Worm (Caenorhabditis elegans) whole organism, L4/young adult: ENCODE measurements around the gene pam-1.

Experiments
- W03F9.2 ChIP-seq: fragments of 150-350 bp; optimal IDR thresholded peaks from 2 replicates; lab custom pipeline; 2014; ENCODE audit warnings: missing biosample characterization, missing genetic modification characterization
- dao-5 ChIP-seq: sonication (generic microtip); optimal IDR thresholded peaks from 2 replicates; lab custom pipeline; 2016; ENCODE audit warnings: missing genotype, missing genetic modification characterization, moderate library complexity, missing compliant biosample characterization
- him-1 ChIP-seq: sonication (generic microtip); optimal IDR thresholded peaks from 2 replicates; lab custom pipeline; 2016; ENCODE audit warnings: missing genotype, missing genetic modification reagents, missing genetic modification characterization, missing compliant biosample characterization

The pam-1 gene

DNA sequence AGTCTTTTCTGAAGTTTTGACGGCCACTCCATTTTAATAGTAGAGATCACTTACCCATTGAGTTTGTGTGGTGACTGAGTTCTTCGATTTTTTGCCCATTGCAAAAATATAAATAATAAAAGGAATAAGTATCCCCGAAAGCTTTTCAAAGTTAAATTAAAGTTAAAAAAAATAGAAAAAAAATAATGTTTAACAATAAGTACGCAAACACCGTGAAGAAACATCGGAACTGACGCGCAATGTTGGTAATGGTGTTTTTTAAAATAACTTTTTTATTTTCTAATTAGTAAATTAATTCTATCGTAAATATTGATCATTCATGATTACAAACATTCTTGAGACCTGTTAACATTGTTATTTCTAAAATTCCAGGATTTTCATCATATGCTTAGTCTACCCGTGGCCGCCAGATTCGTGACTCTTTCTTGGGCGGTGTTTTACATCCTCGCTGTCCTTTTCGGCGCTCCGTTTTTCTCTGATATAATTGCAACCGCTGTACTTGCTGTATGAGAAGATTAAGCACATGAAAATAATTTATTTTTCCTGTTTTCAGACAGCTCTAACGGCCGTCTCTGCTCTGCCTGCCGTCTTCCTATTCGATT is 5.8 kb upstream of the pam-1 start, which contains the start of the genes F49E8.7, F49E8.8 and nprl-2:
F49E8.7 (minus strand) TSS at position 101 of the 602 bp plus-strand sequence.
F49E8.8 (plus strand) TSS at position 373 of the 602 bp plus-strand sequence.
nprl-2 (plus strand) TSS at position 552 of the 602 bp plus-strand sequence.
- no peak for TF ChIP-seq W03F9.2 (tag; lab: Kevin White, UChicago)
- no peak for TF ChIP-seq dao-5
- no peak for TF ChIP-seq him-1 (tag; lab: Kevin White, UChicago)

DNA sequence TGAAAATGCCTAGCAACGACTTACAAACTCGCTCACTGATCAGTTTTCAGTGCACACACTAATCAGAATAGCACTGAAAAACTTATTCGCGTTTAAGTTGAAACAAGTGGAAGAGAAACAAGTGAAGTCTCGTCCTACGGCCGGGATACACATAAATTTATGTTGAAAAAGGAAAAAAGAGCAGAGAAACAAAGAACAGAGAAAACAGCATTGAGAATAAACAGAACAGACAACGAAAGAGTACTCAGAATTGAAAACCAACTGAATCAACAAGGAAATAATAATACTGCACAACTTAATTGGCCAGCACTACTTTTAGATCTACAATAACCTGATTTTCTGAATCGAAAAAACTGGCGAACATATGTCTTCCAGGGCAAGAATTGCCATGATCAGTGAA is 3.7 kb upstream of the pam-1 start, which contains the start of gene F49E8.6:
F49E8.6 (minus strand) TSS at position 317 of the 400 bp plus-strand sequence.
- TF ChIP-seq W03F9.2 (tag; lab: Kevin White, UChicago) (no peak), dao-5 (no peak), him-1 (tag; lab: Kevin White, UChicago) (no peak)

DNA sequence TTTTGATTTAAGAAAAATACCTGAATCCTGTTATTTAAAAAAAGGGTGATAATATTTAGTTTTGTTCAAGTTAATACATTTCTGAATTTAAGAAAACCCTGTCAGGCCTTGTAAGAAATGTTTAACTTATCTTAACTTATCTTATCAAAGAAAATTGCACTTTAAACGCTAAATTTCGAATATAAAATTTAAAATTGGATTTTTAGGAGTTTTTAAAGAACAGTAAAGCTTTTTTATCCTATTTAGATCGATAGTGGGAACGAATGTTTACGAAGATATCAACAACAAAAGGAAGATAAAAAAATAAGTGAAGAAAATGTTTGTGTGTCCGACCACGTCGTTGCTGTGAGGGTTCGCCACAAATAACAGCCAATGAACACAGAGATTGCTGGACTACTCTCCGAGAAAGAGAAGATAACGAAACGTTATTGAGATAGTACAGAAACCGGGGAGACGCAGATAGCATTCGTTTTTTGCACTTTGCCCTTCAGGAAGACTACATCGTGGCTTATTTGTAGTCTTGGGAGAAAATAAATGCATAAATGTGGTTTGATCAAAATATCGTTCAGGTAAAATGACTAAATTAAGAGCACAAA is 2.4 kb upstream of the pam-1 start, which contains the start of gene dif-1:
dif-1 (minus strand) TSS at position 51 of the 596 bp plus-strand sequence.
- no peak for TF ChIP-seq him-1 (tag; lab: Kevin White, UChicago)
- peak; percentile 52 for TF ChIP-seq W03F9.2 (tag; lab: Kevin White, UChicago)

ce11 chrIV:7552100-7552499 is 1.5 kb upstream of the pam-1 start:
- TF ChIP-seq dao-5 (no peak), him-1 (tag; lab: Kevin White, UChicago) (no peak), W03F9.2 (tag; lab: Kevin White, UChicago) (no peak)

- TF ChIP-seq W03F9.2 (tag; lab: Kevin White, UChicago) (no peak), dao-5 (no peak), him-1 (tag; lab: Kevin White, UChicago) (no peak)
Observed at ce11 chrIV:7551254-7551653, 642 bp upstream of the pam-1 start.

- TF ChIP-seq W03F9.2 (tag; lab: Kevin White, UChicago) (peak; percentile 9), him-1 (tag; lab: Kevin White, UChicago) (no peak)
Observed at ce11 chrIV:7549844-7550243, 768 bp downstream of the pam-1 start.

DNA sequence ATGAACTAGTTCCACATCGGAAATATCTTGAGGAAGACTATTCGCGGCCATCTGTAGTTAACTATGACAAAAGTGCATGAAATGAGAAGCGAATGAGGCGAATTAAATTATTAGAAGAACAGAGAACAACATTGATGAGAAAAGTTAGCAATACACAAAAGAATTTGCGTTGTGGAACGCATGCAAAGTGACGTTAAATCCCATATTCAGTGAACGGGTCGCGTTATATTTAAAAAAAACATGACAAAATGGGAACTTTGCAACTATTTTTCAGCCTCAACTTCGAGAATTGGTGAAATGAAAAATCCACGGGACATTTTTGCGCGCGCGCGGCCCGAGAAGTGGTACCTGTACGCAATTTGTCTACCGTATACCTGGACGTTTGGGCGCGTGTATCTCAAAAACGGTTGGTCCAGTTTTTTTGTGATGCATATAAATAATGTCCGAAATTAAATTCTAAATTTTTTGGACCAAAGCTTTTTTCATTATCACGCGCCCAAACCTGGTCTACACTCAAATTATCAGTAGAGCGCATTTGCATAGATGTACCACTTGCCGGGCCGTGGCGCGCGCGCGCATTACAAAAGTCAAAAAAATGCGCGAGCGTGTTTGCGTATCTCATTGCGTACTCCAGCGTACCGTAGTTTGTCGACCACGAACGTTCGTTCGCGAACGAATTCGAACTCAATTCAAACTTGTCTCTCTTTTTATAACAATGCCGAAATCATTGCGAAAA is 2.6 kb downstream of the pam-1 start, which contains the start of the genes cdd-2 and oef-1:
cdd-2 (minus strand) TSS at position 51 of the 736 bp plus-strand sequence.
oef-1 (plus strand) TSS at position 575 of the 736 bp plus-strand sequence.
- no peak for TF ChIP-seq dao-5
- TF ChIP-seq W03F9.2 (tag; lab: Kevin White, UChicago): no peak
- no peak for TF ChIP-seq him-1 (tag; lab: Kevin White, UChicago)

ce11 chrIV:7543662-7544061 is 7.0 kb downstream of the pam-1 start:
- TF ChIP-seq him-1 (tag; lab: Kevin White, UChicago) (no peak), W03F9.2 (tag; lab: Kevin White, UChicago) (no peak), dao-5 (no peak)

DNA sequence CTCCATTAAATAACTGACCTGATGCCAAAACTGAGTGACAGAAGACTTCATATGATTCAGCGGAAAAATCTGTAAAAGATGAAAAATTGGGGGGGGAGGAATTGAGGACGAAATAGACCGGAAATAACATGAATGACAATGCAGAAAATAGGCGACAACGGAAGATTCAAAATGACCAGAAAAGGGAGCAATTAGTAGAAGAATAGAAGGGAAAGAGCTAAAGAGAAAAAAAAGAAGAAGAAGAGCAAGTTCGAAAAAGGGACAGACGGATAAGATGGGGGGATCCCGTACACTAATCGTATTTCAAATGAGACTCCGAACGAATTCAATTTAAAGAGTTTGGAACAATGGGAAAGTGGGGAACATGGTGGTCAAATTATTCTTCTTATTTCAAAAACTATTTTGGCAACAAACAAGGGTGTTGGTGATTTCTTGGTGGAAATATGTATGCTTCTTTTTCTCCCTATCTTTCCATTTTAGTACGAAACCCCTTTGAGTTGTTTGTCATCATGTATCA is 8.1 kb downstream of the pam-1 start, which contains the start of gene R05G6.10:
R05G6.10 (minus strand) TSS at position 51 of the 517 bp plus-strand sequence.
- TF ChIP-seq dao-5 (no peak), him-1 (tag; lab: Kevin White, UChicago) (no peak), W03F9.2 (tag; lab: Kevin White, UChicago) (no peak)

DNA sequence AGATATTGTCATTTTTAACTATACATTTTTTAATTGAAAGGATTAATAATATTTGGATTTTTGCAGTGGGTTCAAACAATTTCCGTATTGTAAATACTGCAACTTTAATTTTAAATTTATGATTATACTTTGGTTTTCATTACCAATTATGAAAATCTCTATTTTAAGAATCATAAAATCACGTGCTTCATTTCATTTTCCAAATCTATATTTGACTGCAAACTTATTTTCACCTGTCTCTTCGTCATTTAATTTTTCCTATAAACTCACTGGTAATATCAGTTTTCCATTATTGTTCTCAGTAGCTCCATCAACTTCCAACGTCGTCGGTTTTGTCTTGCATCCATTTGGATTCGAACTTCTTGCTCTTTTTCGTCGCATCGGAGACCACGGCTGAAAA is 18.3 kb downstream of the pam-1 start, which contains the start of gene R05G6.1:
R05G6.1 (plus strand) TSS at position 301 of the 400 bp plus-strand sequence.
- TF ChIP-seq him-1 (tag; lab: Kevin White, UChicago): no peak
- no peak for TF ChIP-seq dao-5

- no peak for TF ChIP-seq W03F9.2 (tag; lab: Kevin White, UChicago)
- no peak for TF ChIP-seq him-1 (tag; lab: Kevin White, UChicago)
- TF ChIP-seq dao-5: no peak
Observed at ce11 chrIV:7530226-7531070, 20.2 kb downstream of the pam-1 start.

DNA sequence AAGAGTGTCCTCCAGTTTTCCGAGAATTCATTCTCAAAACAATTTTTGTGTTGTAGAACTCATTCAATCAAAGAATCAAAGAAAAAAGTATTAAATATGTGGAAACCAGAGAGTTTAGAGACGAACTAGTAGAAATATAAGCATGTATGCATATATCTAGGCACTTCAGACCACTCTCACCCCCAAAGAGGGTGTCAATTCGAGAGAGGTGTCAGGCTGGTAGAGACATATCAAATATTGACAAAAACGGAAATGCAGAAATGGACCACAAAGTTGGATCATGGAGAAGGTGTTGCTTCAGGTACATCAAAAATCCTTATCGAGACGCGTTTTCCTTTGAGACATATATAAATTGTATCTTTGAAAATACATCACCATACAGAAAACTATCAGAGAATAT is 26.9 kb downstream of the pam-1 start:
- TF ChIP-seq dao-5: no peak
- TF ChIP-seq him-1 (tag; lab: Kevin White, UChicago): no peak
- no peak for TF ChIP-seq W03F9.2 (tag; lab: Kevin White, UChicago)
